Worm (Caenorhabditis elegans) whole organism, L4 larva: ENCODE measurements around the gene srz-58.

Experiments
- F26F4.8 ChIP-seq: fragments of 200-800 bp; sonication (Bioruptor generic); conservative IDR thresholded peaks from 2 replicates; pipeline ENCODE4 v1.3.6; 2022; ENCODE audit warnings: missing genetic modification characterization, missing compliant biosample characterization
- F44E2.7 ChIP-seq: fragments of 200-800 bp; sonication (Bioruptor generic); IDR thresholded peaks from 2 replicates; pipeline ENCODE4 v2.1.2; 2022; ENCODE audit warnings: missing genetic modification characterization, missing compliant biosample characterization
- Y48G9A.11 ChIP-seq: fragments of 200-800 bp; sonication (Bioruptor generic); IDR thresholded peaks from 2 replicates; pipeline ENCODE4 v1.3.6; 2022; ENCODE audit warnings: missing genetic modification reagents, missing genetic modification characterization, missing compliant biosample characterization
- Y75B8A.6 ChIP-seq: fragments of 200-800 bp; sonication (Bioruptor generic); IDR thresholded peaks from 2 replicates; pipeline ENCODE4 v1.3.6; 2022; ENCODE audit warnings: missing genetic modification reagents, missing genetic modification characterization, missing compliant biosample characterization
- ZK337.2 ChIP-seq: fragments of 200-800 bp; sonication (Bioruptor generic); IDR thresholded peaks from 2 replicates; pipeline ENCODE4 v1.3.6; 2022; ENCODE audit warnings: missing genetic modification reagents, missing genetic modification characterization, missing compliant biosample characterization
- ZK546.5 ChIP-seq, 2 experiments: sonication (generic microtip); optimal IDR thresholded peaks; 2 replicates each; lab custom pipeline; 2017; ENCODE audit warnings: missing biosample characterization in 2 of 2, missing genetic modification characterization in 2 of 2
- aha-1 ChIP-seq: fragments of 150-350 bp; peaks from one replicate; lab custom pipeline; 2014; ENCODE audit warnings: missing biosample characterization, missing genetic modification characterization
- ceh-28 ChIP-seq: fragments of 150-350 bp; optimal IDR thresholded peaks from 2 replicates; lab custom pipeline; 2014; ENCODE audit warnings: missing biosample characterization, missing genetic modification reagents, missing genetic modification characterization
- ceh-82 ChIP-seq: sonication (generic microtip); optimal IDR thresholded peaks from 2 replicates; lab custom pipeline; 2017; ENCODE audit warnings: missing biosample characterization, missing genetic modification characterization
- cey-2 ChIP-seq: sonication (generic microtip); optimal IDR thresholded peaks from 3 replicates; lab custom pipeline; 2017; ENCODE audit warnings: missing genetic modification characterization, mild to moderate bottlenecking, missing compliant biosample characterization, antibody characterized with exemption, borderline replicate concordance; ENCODE audit not compliant: insufficient read depth
- daf-12 ChIP-seq: fragments of 150-350 bp; optimal IDR thresholded peaks from 2 replicates; lab custom pipeline; 2014; ENCODE audit warnings: missing biosample characterization, missing genetic modification reagents, missing genetic modification characterization
- daf-16 ChIP-seq, 3 experiments: sonication (generic microtip); optimal IDR thresholded peaks; 2 replicates each; lab custom pipeline; 2016 to 2017; ENCODE audit warnings: missing genetic modification characterization in 3 of 3, missing genetic modification reagents in 3 of 3, mild to moderate bottlenecking in 2 of 3, missing compliant biosample characterization in 2 of 3, missing biosample characterization in 1 of 3, moderate library complexity in 1 of 3
- daf-19 ChIP-seq: fragments of 200-800 bp; sonication (Bioruptor generic); conservative IDR thresholded peaks from 2 replicates; pipeline ENCODE4 v1.3.6; 2022; ENCODE audit warnings: missing genetic modification characterization, missing compliant biosample characterization
- dmd-8 ChIP-seq: fragments of 200-800 bp; sonication (Bioruptor generic); IDR thresholded peaks from 2 replicates; pipeline ENCODE4 v1.3.6; 2022; ENCODE audit warnings: missing genetic modification characterization, missing compliant biosample characterization
- dmd-9 ChIP-seq: fragments of 200-800 bp; sonication (Bioruptor generic); IDR thresholded peaks from 2 replicates; pipeline ENCODE4 v1.3.6; 2022; ENCODE audit warnings: missing genetic modification reagents, missing genetic modification characterization, missing compliant biosample characterization
- duxl-1 ChIP-seq: sonication (generic microtip); optimal IDR thresholded peaks from 2 replicates; lab custom pipeline; 2016; ENCODE audit warnings: mild to moderate bottlenecking, missing genetic modification characterization, moderate library complexity, missing compliant biosample characterization; ENCODE audit not compliant: poor library complexity
- dve-1 ChIP-seq: sonication (generic microtip); optimal IDR thresholded peaks from 2 replicates; lab custom pipeline; 2017; ENCODE audit warnings: antibody characterized with exemption, mild to moderate bottlenecking, missing genetic modification characterization, missing compliant biosample characterization; ENCODE audit not compliant: insufficient read depth
- egl-27 ChIP-seq: sonication (generic microtip); optimal IDR thresholded peaks from 3 replicates; lab custom pipeline; 2017; ENCODE audit warnings: missing biosample characterization, missing genetic modification reagents, missing genetic modification characterization
- egl-43 ChIP-seq: fragments of 200-800 bp; sonication (Bioruptor generic); IDR thresholded peaks from 2 replicates; pipeline ENCODE4 v1.3.6; 2022; ENCODE audit warnings: missing genetic modification reagents, missing genetic modification characterization, missing compliant biosample characterization
- fos-1 ChIP-seq: fragments of 150-350 bp; optimal IDR thresholded peaks from 2 replicates; lab custom pipeline; 2014; ENCODE audit warnings: missing biosample characterization, missing genetic modification characterization
- gei-8 ChIP-seq: fragments of 200-800 bp; sonication (Bioruptor generic); optimal IDR thresholded peaks from 2 replicates; lab custom pipeline; 2018; ENCODE audit warnings: mild to moderate bottlenecking, missing genetic modification characterization, missing compliant biosample characterization
- lim-7 ChIP-seq: fragments of 200-800 bp; sonication (Bioruptor generic); IDR thresholded peaks from 2 replicates; pipeline ENCODE4 v1.3.6; 2022; ENCODE audit warnings: missing genetic modification characterization, missing compliant biosample characterization
- lin-1 ChIP-seq: fragments of 200-800 bp; sonication (Bioruptor generic); IDR thresholded peaks from 2 replicates; pipeline ENCODE4 v1.3.6; 2022; ENCODE audit warnings: missing genetic modification reagents, missing genetic modification characterization, missing compliant biosample characterization
- lin-13 ChIP-seq: fragments of 150-350 bp; optimal IDR thresholded peaks from 2 replicates; lab custom pipeline; 2014; ENCODE audit warnings: missing biosample characterization, missing genetic modification reagents, missing genetic modification characterization
- lsy-2 ChIP-seq, 2 experiments: fragments of 150-350 bp in 1 of 2; sonication (generic microtip) in 1 of 2; optimal IDR thresholded peaks; 2 replicates each; lab custom pipeline; 2014 to 2017; ENCODE audit warnings: missing biosample characterization in 2 of 2, missing genetic modification characterization in 2 of 2
- mep-1 ChIP-seq: fragments of 150-350 bp; sonication (generic microtip); optimal IDR thresholded peaks from 3 replicates; lab custom pipeline; 2014; ENCODE audit warnings: missing biosample characterization, missing genetic modification characterization
- mes-2 ChIP-seq: sonication (generic microtip); optimal IDR thresholded peaks from 2 replicates; lab custom pipeline; 2016; ENCODE audit warnings: missing genotype, mild to moderate bottlenecking, missing genetic modification characterization, missing compliant biosample characterization; ENCODE audit not compliant: poor library complexity, severe bottlenecking
- mxl-2 ChIP-seq: fragments of 200-800 bp; sonication (Bioruptor generic); conservative IDR thresholded peaks from 2 replicates; pipeline ENCODE4 v1.3.6; 2022; ENCODE audit warnings: missing genetic modification reagents, missing genetic modification characterization, missing compliant biosample characterization
- nhr-10 ChIP-seq: fragments of 150-350 bp; optimal IDR thresholded peaks from 2 replicates; lab custom pipeline; 2014; ENCODE audit warnings: missing biosample characterization, missing genetic modification characterization
- nhr-28 ChIP-seq: fragments of 150-350 bp; optimal IDR thresholded peaks from 2 replicates; lab custom pipeline; 2014; ENCODE audit warnings: missing biosample characterization, missing genetic modification characterization
- nhr-42 ChIP-seq: fragments of 200-800 bp; sonication (Bioruptor generic); IDR thresholded peaks from 2 replicates; pipeline ENCODE4 v1.3.6; 2022; ENCODE audit warnings: missing genetic modification characterization, missing compliant biosample characterization
- pha-4 ChIP-seq, 2 experiments: fragments of 150-350 bp in 1 of 2; fragments of 200-800 bp in 1 of 2; sonication (Bioruptor generic) in 1 of 2; IDR thresholded peaks in 1 of 2; optimal IDR thresholded peaks in 1 of 2; 2 replicates each; pipeline versions ENCODE4 v1.3.6 to Lab custom; 2014 to 2022; ENCODE audit warnings: missing genetic modification characterization in 2 of 2, missing genetic modification reagents in 2 of 2, missing biosample characterization in 1 of 2, missing compliant biosample characterization in 1 of 2
- pqm-1 ChIP-seq: sonication (generic microtip); optimal IDR thresholded peaks from 2 replicates; lab custom pipeline; 2017; ENCODE audit warnings: missing biosample characterization, missing genetic modification characterization
- snpc-1.2 ChIP-seq: fragments of 200-800 bp; sonication (Bioruptor generic); IDR thresholded peaks from 2 replicates; pipeline ENCODE4 v1.3.6; 2022; ENCODE audit warnings: missing genetic modification reagents, missing genetic modification characterization, missing compliant biosample characterization
- spr-3 ChIP-seq: fragments of 200-800 bp; sonication (Bioruptor generic); optimal IDR thresholded peaks from 2 replicates; lab custom pipeline; 2018; ENCODE audit warnings: mild to moderate bottlenecking, missing genetic modification characterization, missing compliant biosample characterization
- unc-130 ChIP-seq: sonication (generic microtip); optimal IDR thresholded peaks from 2 replicates; lab custom pipeline; 2016; ENCODE audit warnings: missing genetic modification reagents, missing genetic modification characterization, missing compliant biosample characterization
- unc-62 ChIP-seq, 3 experiments: fragments of 150-350 bp in 1 of 3; sonication (generic microtip); optimal IDR thresholded peaks in 2 of 3; peaks in 1 of 3; 1 replicate in 1 of 3; 2 replicates in 2 of 3; lab custom pipeline; 2014 to 2017; ENCODE audit warnings: missing biosample characterization in 3 of 3, missing genetic modification characterization in 3 of 3, missing genetic modification reagents in 3 of 3, missing genotype in 1 of 3
- vab-7 ChIP-seq: fragments of 200-800 bp; sonication (Bioruptor generic); IDR thresholded peaks from 2 replicates; pipeline ENCODE4 v1.3.6; 2022; ENCODE audit warnings: missing genetic modification reagents, missing genetic modification characterization, missing compliant biosample characterization
- zfp-3 ChIP-seq: fragments of 200-800 bp; sonication (Bioruptor generic); conservative IDR thresholded peaks from 2 replicates; pipeline ENCODE4 v1.3.6; 2022; ENCODE audit warnings: missing genetic modification reagents, missing genetic modification characterization, missing compliant biosample characterization
- ztf-7 ChIP-seq: fragments of 150-350 bp; optimal IDR thresholded peaks from 2 replicates; lab custom pipeline; 2014; ENCODE audit warnings: missing biosample characterization, missing genetic modification characterization

srz-58 gene

DNA sequence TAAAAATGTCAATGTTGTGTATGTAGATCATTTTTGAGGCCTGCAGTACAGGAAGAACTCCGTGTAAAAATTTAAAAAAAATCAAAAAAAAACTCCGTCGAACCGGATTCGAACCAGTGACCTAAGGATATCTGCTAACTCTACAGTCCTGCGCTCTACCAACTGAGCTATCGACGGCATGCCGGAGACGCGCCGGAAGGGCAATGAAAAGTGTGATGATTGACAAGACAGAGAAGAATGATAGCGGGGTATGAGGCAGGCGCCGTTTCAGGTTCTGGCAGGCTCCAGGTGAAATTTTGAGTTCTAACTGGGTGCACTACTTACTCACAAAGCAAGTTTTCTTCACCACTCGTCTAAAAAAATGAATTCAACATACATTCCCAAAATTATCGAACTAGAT is at the start of gene srz-58:
Gene srz-58 (plus strand): TSS at position 362 of the 400 bp plus-strand sequence.
- TF ChIP-seq nhr-10 (no peak), dve-1 (no peak), vab-7 (GFP tag; lab: Robert Waterston, UW) (peak; percentile 36; the same call in 1 of the 2 replicates), snpc-1.2 (0 out of 2 replicates have a peak, but pooled peaks have one; percentile 41), pqm-1 (tag; lab: Kevin White, UChicago) (no peak), mes-2 (tag; lab: Kevin White, UChicago) (peak; percentile 22), zfp-3 (no peak), dmd-8 (no peak), pha-4 (GFP tag; IDR thresholded peaks at IDR 0.05; lab: Robert Waterston, UW) (no peak), pha-4 (tag; optimal IDR thresholded peaks at IDR 0.05; lab: Kevin White, UChicago) (no peak), unc-62 (GFP tag; optimal IDR thresholded peaks at IDR 0.05 in 1 of 2; lab: Kevin White, UChicago) (no peak), unc-62 (tag; optimal IDR thresholded peaks at IDR 0.05; lab: Kevin White, UChicago) (no peak), mxl-2 (GFP tag; lab: Robert Waterston, UW) (no peak), egl-27 (no peak), dmd-9 (GFP tag; lab: Robert Waterston, UW) (no peak), egl-43 (peak; percentile 53; the same call in 1 of the 2 replicates), fos-1 (tag; lab: Kevin White, UChicago) (no peak), cey-2 (tag; lab: Kevin White, UChicago) (no peak), unc-130 (no peak), lin-1 (0 out of 2 replicates have a peak, but pooled peaks have one; percentile 12), F44E2.7 (peak; percentile 27; the same call in 1 of the 2 replicates), Y75B8A.6 (no peak), lim-7 (GFP tag; lab: Robert Waterston, UW) (peak; percentile 60; the same call in 1 of the 2 replicates), ZK546.5 (tag; optimal IDR thresholded peaks at IDR 0.05; lab: Kevin White, UChicago) (no peak), lsy-2 (tag; optimal IDR thresholded peaks at IDR 0.05; lab: Kevin White, UChicago) (no peak), F26F4.8 (no peak), duxl-1 (tag; lab: Kevin White, UChicago) (peak; percentile 45), ZK337.2 (GFP tag; lab: Robert Waterston, UW) (no peak), ceh-82 (no peak), daf-16 (GFP tag; optimal IDR thresholded peaks at IDR 0.05; lab: Kevin White, UChicago) (no peak), daf-16 (tag; optimal IDR thresholded peaks at IDR 0.05; lab: Kevin White, UChicago) (no peak), aha-1 (tag; lab: Kevin White, UChicago) (no peak), daf-12 (tag; lab: Kevin White, UChicago) (no peak), spr-3 (no peak), Y48G9A.11 (GFP tag; lab: Robert Waterston, UW) (no peak), ztf-7 (tag; lab: Kevin White, UChicago) (no peak), ceh-28 (tag; lab: Kevin White, UChicago) (no peak), nhr-42 (GFP tag; lab: Robert Waterston, UW) (no peak), mep-1 (tag; lab: Kevin White, UChicago) (no peak), gei-8 (GFP tag; lab: Kevin White, UChicago) (no peak), daf-19 (GFP tag; lab: Robert Waterston, UW) (no peak)

DNA sequence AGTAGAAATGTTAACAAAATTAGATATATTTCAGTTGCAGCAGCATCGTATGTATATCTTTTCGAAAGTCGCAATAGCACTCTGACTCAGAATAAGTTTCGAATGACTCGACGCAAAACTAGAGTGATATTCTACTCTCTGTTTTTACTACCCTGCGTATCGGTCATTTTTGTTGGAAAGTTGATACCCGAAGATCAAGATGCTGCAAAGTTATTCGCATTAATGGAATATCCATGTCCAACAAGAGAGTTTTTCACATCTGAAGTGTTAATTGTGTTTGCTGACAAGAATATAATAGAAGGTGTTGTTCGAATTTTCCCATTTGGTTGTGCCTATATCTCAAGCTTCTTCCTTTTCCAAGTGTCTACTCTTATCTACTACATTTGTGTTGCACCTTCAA is 45.8 kb upstream of the srz-58 start:
- TF ChIP-seq lin-13 (no peak), nhr-28 (tag; lab: Kevin White, UChicago) (no peak), snpc-1.2 (no peak), Y48G9A.11 (GFP tag; lab: Robert Waterston, UW) (no peak), unc-62 (GFP tag; optimal IDR thresholded peaks at IDR 0.05 in 1 of 2; lab: Kevin White, UChicago) (peak in 1 of 2 experiments; percentile 91), unc-62 (tag; optimal IDR thresholded peaks at IDR 0.05; lab: Kevin White, UChicago) (no peak), nhr-42 (GFP tag; lab: Robert Waterston, UW) (no peak)
